Fruit fly (Drosophila melanogaster) whole organism: Measurements from ENCODE around the gene ScpX.
A peak's percentile ranks its signal among the peaks of the same experiment; 100 is the strongest.

Source experiments
- CG8478 ChIP-seq: fragments of >200 bp; optimal IDR thresholded peaks from 2 replicates; lab custom pipeline; 2018; ENCODE audit warnings: inconsistent platforms
- Dll ChIP-seq: fragments of >200 bp; optimal IDR thresholded peaks from 2 replicates; lab custom pipeline; 2017
- EcR ChIP-seq, 2 experiments: fragments of >200 bp; optimal IDR thresholded peaks; 2 replicates each; lab custom pipeline; 2017; ENCODE audit warnings: missing biosample characterization in 2 of 2, missing genetic modification characterization in 2 of 2, missing genetic modification reagents in 2 of 2
- pan ChIP-seq: fragments of >200 bp; optimal IDR thresholded peaks from 2 replicates; lab custom pipeline; 2017
- psq ChIP-seq: fragments of >200 bp; optimal IDR thresholded peaks from 2 replicates; lab custom pipeline; 2017
- usp ChIP-seq: fragments of >200 bp; optimal IDR thresholded peaks from 2 replicates; lab custom pipeline; 2017; ENCODE audit warnings: missing biosample characterization, missing genetic modification characterization, mixed read lengths

The ScpX gene

DNA sequence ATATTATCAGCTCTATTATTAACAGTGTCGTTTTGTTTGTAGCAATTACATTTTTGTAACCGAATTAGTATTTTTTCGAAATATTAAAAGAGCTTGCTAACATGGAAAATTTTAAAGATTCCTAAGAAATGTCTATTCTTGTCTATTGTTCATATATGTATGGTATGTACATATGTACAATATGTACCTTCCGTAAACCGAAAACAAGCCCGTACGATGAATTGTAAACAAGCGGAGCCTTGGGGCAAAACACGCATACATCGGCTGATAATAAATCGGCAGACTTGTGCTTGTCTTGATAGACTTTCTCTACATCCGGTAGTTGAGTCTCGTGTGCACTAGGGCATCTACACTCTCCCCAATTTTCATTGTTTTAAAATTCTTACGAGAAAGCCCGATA lies 8.2 kb upstream of the ScpX start:
- TF ChIP-seq pan (lab: Kevin White, UChicago) (no peak), CG8478 (lab: Kevin White, UChicago) (no peak), Dll (lab: Kevin White, UChicago) (no peak), usp (GFP tag; lab: Kevin White, UChicago) (no peak), psq (lab: Kevin White, UChicago) (no peak), EcR (GFP tag; optimal IDR thresholded peaks at IDR 0.05; lab: Kevin White, UChicago) (no peak)

DNA sequence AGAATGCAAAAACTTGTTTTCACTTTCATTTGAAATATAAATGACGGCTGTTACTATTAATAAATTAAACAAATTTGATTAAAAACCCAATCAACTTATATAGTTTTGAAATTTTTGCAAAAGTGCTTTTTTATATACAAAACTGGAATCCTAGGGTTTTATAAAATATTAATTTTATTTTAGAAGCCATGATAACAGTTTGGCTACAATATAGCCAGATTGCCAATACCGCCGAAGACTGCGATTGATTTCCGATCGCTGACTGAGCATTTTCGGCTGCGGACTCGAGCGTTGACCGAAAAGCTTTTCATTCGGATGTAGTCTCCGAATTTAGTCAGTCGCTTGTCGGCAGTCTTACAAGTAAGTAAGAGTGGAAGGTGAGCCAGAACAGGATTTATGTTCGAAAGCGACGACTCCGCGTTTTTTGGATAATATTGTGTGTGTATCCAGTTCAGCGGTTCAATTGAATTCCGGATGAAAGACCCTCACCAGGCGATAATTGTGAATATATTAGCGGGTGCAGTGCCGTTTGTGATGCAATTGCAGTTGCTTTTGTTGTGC lies 7.7 kb upstream of the ScpX start, which contains the start of gene Ugt36D1:
TSS of gene Ugt36D1 (plus strand) at position 306 of the 561 bp plus-strand sequence.
- no peak for TF ChIP-seq Dll (lab: Kevin White, UChicago)
- no peak for TF ChIP-seq usp (GFP tag; lab: Kevin White, UChicago)
- TF ChIP-seq EcR (GFP tag; optimal IDR thresholded peaks at IDR 0.05; lab: Kevin White, UChicago) = peak in 1 of 2 experiments; percentile 21
- no peak for TF ChIP-seq pan (lab: Kevin White, UChicago)

dm6 chr2L:18826496-18827008 lies 4.5 kb upstream of the ScpX start, which contains the start of gene Ugt36E1:
Ugt36E1 (plus strand) TSS chr2L:18826770.
- TF ChIP-seq EcR (GFP tag; optimal IDR thresholded peaks at IDR 0.05; lab: Kevin White, UChicago) (no peak), psq (lab: Kevin White, UChicago) (no peak), pan (lab: Kevin White, UChicago) (peak; percentile 30), Dll (lab: Kevin White, UChicago) (no peak), CG8478 (lab: Kevin White, UChicago) (no peak), usp (GFP tag; lab: Kevin White, UChicago) (no peak)

DNA sequence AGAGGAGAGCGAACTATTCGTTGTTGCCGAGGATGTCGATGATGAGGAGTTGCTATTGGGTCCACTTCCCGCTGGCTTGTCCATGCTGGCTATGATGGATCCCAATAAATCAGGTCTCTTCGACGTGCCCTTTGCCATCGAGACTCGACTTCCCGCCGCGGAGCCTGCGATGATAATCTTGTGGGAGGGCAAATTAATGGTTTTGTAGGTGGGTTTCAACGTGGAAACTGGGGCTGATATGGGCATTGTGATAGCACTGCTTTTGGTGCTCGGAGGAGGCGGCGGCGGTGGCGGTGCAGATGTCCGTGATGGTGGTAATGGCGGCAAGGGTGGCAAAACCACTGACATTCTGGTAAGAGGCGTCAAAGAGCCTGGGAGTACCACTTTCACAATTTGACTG lies 3.5 kb downstream of the ScpX start:
- TF ChIP-seq Dll (lab: Kevin White, UChicago) = no peak
- TF ChIP-seq pan (lab: Kevin White, UChicago) = no peak
- TF ChIP-seq usp (GFP tag; lab: Kevin White, UChicago) = no peak
- TF ChIP-seq psq (lab: Kevin White, UChicago) = no peak
- TF ChIP-seq EcR (GFP tag; optimal IDR thresholded peaks at IDR 0.05; lab: Kevin White, UChicago) = no peak
- no peak for TF ChIP-seq CG8478 (lab: Kevin White, UChicago)

dm6 chr2L:18839143-18839872 lies 8.3 kb downstream of the ScpX start, which contains the start of gene CG10600:
CG10600 (minus strand) TSS chr2L:18839679.
- no peak for TF ChIP-seq EcR (GFP tag; optimal IDR thresholded peaks at IDR 0.05; lab: Kevin White, UChicago)
- no peak for TF ChIP-seq pan (lab: Kevin White, UChicago)
- no peak for TF ChIP-seq usp (GFP tag; lab: Kevin White, UChicago)
- no peak for TF ChIP-seq Dll (lab: Kevin White, UChicago)
- no peak for TF ChIP-seq CG8478 (lab: Kevin White, UChicago)
- TF ChIP-seq psq (lab: Kevin White, UChicago) = no peak

DNA sequence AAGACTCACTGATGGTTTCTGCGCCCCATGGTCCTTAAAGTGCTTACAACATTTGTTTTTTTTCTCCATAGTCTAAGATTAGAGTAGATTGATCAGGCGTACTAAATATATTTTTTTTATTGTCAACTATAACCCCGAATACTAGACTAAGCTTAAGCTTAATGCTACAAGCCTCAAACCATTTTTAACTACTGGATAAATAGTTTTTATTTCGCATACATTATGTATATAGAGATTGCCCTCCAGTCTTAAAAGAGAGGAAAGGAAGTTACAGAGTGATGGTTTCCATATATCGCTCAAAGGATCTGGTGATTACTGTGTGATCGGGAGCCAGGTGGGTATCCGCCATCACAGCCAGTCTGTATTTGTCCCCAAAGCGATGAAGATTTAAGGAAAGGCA lies 10.2 kb downstream of the ScpX start, which contains the start of gene CG31752:
TSS of gene CG31752 (minus strand) at position 101 of the 400 bp plus-strand sequence.
- TF ChIP-seq usp (GFP tag; lab: Kevin White, UChicago) (no peak), CG8478 (lab: Kevin White, UChicago) (no peak)

DNA sequence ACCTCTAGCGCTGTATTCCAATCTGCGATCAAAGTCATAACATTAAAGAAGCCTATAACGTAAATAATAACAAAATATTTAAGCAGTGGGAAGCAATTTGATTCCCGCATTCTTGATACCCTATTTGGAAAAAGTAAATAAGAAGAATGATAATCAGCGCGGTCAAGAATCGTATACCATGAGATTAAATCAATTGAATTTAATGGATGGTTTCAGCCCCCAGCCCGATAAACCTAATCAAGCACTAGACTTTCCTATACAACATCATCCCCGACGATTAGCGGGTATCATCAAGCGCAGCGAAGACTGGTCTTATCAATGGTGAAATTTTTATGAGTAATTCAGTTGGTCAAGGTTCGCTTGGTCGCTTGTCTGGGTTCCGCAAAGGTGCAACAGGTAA lies 12.5 kb downstream of the ScpX start:
- TF ChIP-seq psq (lab: Kevin White, UChicago) (no peak), Dll (lab: Kevin White, UChicago) (no peak), CG8478 (lab: Kevin White, UChicago) (no peak), usp (GFP tag; lab: Kevin White, UChicago) (no peak), EcR (GFP tag; optimal IDR thresholded peaks at IDR 0.05; lab: Kevin White, UChicago) (no peak), pan (lab: Kevin White, UChicago) (no peak)

DNA sequence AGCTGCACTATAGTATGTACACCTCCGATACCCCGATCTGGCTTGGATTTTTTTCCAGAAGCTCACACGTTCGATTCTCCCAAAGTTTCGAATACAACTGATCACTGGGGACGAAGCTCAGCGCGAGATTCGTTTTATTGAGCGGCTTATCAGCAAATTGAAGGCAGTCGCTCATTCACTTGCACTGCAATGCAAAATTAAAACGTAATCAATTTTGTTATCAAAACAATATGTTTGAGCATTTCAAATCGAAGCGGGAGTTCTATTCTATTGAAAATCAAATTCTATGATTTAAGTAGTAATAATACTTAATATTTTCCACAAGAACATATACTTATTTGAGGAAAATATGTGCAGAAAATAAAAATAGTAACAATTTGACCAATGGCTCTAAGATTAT lies 13.4 kb downstream of the ScpX start, which contains the start of gene CG33120:
TSS of gene CG33120 (minus strand) at position 101 of the 400 bp plus-strand sequence.
- TF ChIP-seq pan (lab: Kevin White, UChicago) = no peak
- TF ChIP-seq CG8478 (lab: Kevin White, UChicago) = no peak
- TF ChIP-seq psq (lab: Kevin White, UChicago) = no peak
- no peak for TF ChIP-seq usp (GFP tag; lab: Kevin White, UChicago)
- no peak for TF ChIP-seq EcR (GFP tag; optimal IDR thresholded peaks at IDR 0.05; lab: Kevin White, UChicago)
- TF ChIP-seq Dll (lab: Kevin White, UChicago) = no peak

DNA sequence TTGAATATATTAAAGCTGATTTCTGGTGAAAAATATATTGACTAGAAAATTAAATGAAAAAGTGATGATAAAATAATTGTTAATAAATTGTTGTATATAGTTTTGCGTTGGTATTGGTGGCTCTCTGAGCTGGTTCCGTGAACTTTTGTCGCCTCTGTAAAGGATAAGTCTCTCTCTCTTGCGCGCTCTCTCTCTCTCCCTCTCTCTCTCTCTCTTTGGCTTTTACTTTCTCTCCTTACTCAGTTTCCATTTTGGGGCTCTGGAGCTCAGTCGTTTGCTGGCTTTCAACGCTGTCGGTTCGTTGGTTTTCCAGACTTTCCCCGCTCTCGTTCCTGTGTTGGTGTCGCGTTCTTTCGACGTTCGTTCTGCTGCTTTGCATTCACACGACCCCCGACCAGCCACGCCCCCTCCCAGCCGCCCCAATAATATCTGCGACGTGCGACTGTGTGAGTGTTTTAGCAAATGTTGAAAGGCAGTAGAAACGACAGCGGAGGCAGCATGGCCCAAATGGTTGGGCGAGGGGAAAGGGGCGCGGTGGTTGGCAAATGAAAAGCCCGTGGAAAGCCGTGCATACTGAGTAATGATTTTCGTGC lies 14.0 kb downstream of the ScpX start, which contains the start of gene CG17321:
TSS of gene CG17321 (plus strand) at position 268 of the 593 bp plus-strand sequence.
- TF ChIP-seq psq (lab: Kevin White, UChicago) (no peak), usp (GFP tag; lab: Kevin White, UChicago) (no peak), Dll (lab: Kevin White, UChicago) (no peak), CG8478 (lab: Kevin White, UChicago) (no peak), pan (lab: Kevin White, UChicago) (no peak), EcR (GFP tag; optimal IDR thresholded peaks at IDR 0.05; lab: Kevin White, UChicago) (no peak)

- no peak for TF ChIP-seq psq (lab: Kevin White, UChicago)
- TF ChIP-seq Dll (lab: Kevin White, UChicago) = no peak
- no peak for TF ChIP-seq CG8478 (lab: Kevin White, UChicago)
- no peak for TF ChIP-seq usp (GFP tag; lab: Kevin White, UChicago)
- no peak for TF ChIP-seq pan (lab: Kevin White, UChicago)
- no peak for TF ChIP-seq EcR (GFP tag; optimal IDR thresholded peaks at IDR 0.05; lab: Kevin White, UChicago)
Observed at dm6 chr2L:18846175-18846574, 15.1 kb downstream of the ScpX start.
